Worm (Caenorhabditis elegans) whole organism, L2 larva: Measurements from ENCODE around the gene Y19D2B.1.

Source experiments
- Y55F3AM.14 ChIP-seq: fragments of 200-800 bp; sonication (Bioruptor generic); optimal IDR thresholded peaks from 2 replicates; lab custom pipeline; 2018; ENCODE audit warnings: mild to moderate bottlenecking, missing genetic modification characterization, missing compliant biosample characterization
- lin-13 ChIP-seq: fragments of 150-350 bp; optimal IDR thresholded peaks from 2 replicates; lab custom pipeline; 2014; ENCODE audit warnings: missing biosample characterization, missing genetic modification reagents, missing genetic modification characterization
- nhr-12 ChIP-seq: fragments of 150-350 bp; optimal IDR thresholded peaks from 2 replicates; lab custom pipeline; 2014; ENCODE audit warnings: missing biosample characterization, missing genetic modification characterization
- nhr-21 ChIP-seq: fragments of 150-350 bp; optimal IDR thresholded peaks from 2 replicates; lab custom pipeline; 2014; ENCODE audit warnings: missing biosample characterization, missing genetic modification characterization
- nhr-77 ChIP-seq: fragments of 150-350 bp; optimal IDR thresholded peaks from 2 replicates; lab custom pipeline; 2014; ENCODE audit warnings: missing biosample characterization, missing genetic modification characterization
- unc-39 ChIP-seq: fragments of 150-350 bp; optimal IDR thresholded peaks from 2 replicates; lab custom pipeline; 2014; ENCODE audit warnings: missing biosample characterization, missing genetic modification characterization

ce11 chrII:10949383-10949782 lies 26.6 kb upstream of the Y19D2B.1 start:
- no peak for TF ChIP-seq lin-13 (GFP tag; lab: Kevin White, UChicago)
- TF ChIP-seq nhr-21 (tag; lab: Kevin White, UChicago) = no peak
- no peak for TF ChIP-seq unc-39 (tag; lab: Kevin White, UChicago)
- no peak for TF ChIP-seq nhr-12 (tag; lab: Kevin White, UChicago)
- no peak for TF ChIP-seq Y55F3AM.14 (GFP tag; lab: Kevin White, UChicago)
- no peak for TF ChIP-seq nhr-77
